Worm (Caenorhabditis elegans) whole organism, young adult: ENCODE results near the gene pas-1.
A peak's percentile ranks its signal among the peaks of the same experiment; 100 is the strongest.

Source experiments
- B0336.3 ChIP-seq: fragments of 200-800 bp; sonication (Bioruptor generic); IDR thresholded peaks from 2 replicates; pipeline ENCODE4 v1.3.6; 2022; ENCODE audit warnings: missing genetic modification characterization, missing compliant biosample characterization
- C17E4.6 ChIP-seq: fragments of 200-800 bp; sonication (Bioruptor generic); IDR thresholded peaks from 2 replicates; pipeline ENCODE4 v1.3.6; 2022; ENCODE audit warnings: missing genetic modification reagents, missing genetic modification characterization, missing compliant biosample characterization
- D2030.7 ChIP-seq: fragments of 200-800 bp; sonication (Bioruptor generic); IDR thresholded peaks from 2 replicates; pipeline ENCODE4 v1.3.6; 2022; ENCODE audit warnings: missing genetic modification reagents, missing genetic modification characterization, missing compliant biosample characterization
- F10E7.11 ChIP-seq: sonication (generic microtip); optimal IDR thresholded peaks from 2 replicates; lab custom pipeline; 2017; ENCODE audit warnings: mild to moderate bottlenecking, missing genetic modification characterization, moderate library complexity, missing compliant biosample characterization
- F22D6.2 ChIP-seq: sonication (generic microtip); optimal IDR thresholded peaks from 2 replicates; lab custom pipeline; 2016; ENCODE audit warnings: mild to moderate bottlenecking, missing genetic modification characterization, missing compliant biosample characterization
- F55B11.4 ChIP-seq: sonication (generic microtip); optimal IDR thresholded peaks from 2 replicates; lab custom pipeline; 2016; ENCODE audit warnings: missing compliant biosample characterization, missing genetic modification characterization, borderline replicate concordance; ENCODE audit not compliant: insufficient read depth
- T07F8.4 ChIP-seq: sonication (generic microtip); optimal IDR thresholded peaks from 2 replicates; lab custom pipeline; 2016; ENCODE audit warnings: mild to moderate bottlenecking, missing genetic modification characterization, moderate library complexity, missing compliant biosample characterization
- T26A5.8 ChIP-seq: sonication (generic microtip); optimal IDR thresholded peaks from 2 replicates; lab custom pipeline; 2016; ENCODE audit warnings: missing genetic modification characterization, missing compliant biosample characterization
- Y53F4B.3 ChIP-seq: fragments of 200-800 bp; sonication (Bioruptor generic); IDR thresholded peaks from 2 replicates; pipeline ENCODE4 v1.3.6; 2022; ENCODE audit warnings: missing genetic modification reagents, missing genetic modification characterization, missing compliant biosample characterization
- Y79H2A.3 ChIP-seq: fragments of 200-800 bp; sonication (Bioruptor generic); conservative IDR thresholded peaks from 2 replicates; pipeline ENCODE4 v1.3.6; 2022; ENCODE audit warnings: missing genetic modification reagents, missing genetic modification characterization, missing compliant biosample characterization
- aptf-2 ChIP-seq: fragments of 200-800 bp; sonication (Bioruptor generic); conservative IDR thresholded peaks from 2 replicates; pipeline ENCODE4 v1.3.6; 2022; ENCODE audit warnings: missing genetic modification reagents, missing genetic modification characterization, missing compliant biosample characterization
- atf-7 ChIP-seq: sonication (generic microtip); optimal IDR thresholded peaks from 2 replicates; lab custom pipeline; 2017; ENCODE audit warnings: mild to moderate bottlenecking, missing genetic modification characterization, missing compliant biosample characterization
- athp-1 ChIP-seq: sonication (generic microtip); optimal IDR thresholded peaks from 2 replicates; lab custom pipeline; 2017; ENCODE audit warnings: mild to moderate bottlenecking, missing genetic modification characterization, missing compliant biosample characterization
- attf-3 ChIP-seq: fragments of 200-800 bp; sonication (Bioruptor generic); conservative IDR thresholded peaks from 2 replicates; pipeline ENCODE4 v1.3.6; 2022; ENCODE audit warnings: missing genetic modification reagents, missing genetic modification characterization, missing compliant biosample characterization
- attf-5 ChIP-seq: fragments of 200-800 bp; sonication (Bioruptor generic); optimal IDR thresholded peaks from 2 replicates; lab custom pipeline; 2018; ENCODE audit warnings: mild to moderate bottlenecking, missing genetic modification characterization, missing compliant biosample characterization
- attf-6 ChIP-seq: fragments of 200-800 bp; sonication (Bioruptor generic); IDR thresholded peaks from 2 replicates; pipeline ENCODE4 v1.3.6; 2022; ENCODE audit warnings: missing genetic modification reagents, missing genetic modification characterization, missing compliant biosample characterization
- bed-1 ChIP-seq: fragments of 200-800 bp; sonication (Bioruptor generic); IDR thresholded peaks from 2 replicates; pipeline ENCODE4 v1.3.6; 2022; ENCODE audit warnings: missing genetic modification reagents, missing genetic modification characterization, missing compliant biosample characterization
- cebp-1 ChIP-seq, 2 experiments: fragments of 200-800 bp in 1 of 2; sonication (Bioruptor generic) in 1 of 2; sonication (generic microtip) in 1 of 2; IDR thresholded peaks in 1 of 2; optimal IDR thresholded peaks in 1 of 2; 2 replicates each; pipeline versions ENCODE4 v1.3.6 to Lab custom; 2017 to 2022; ENCODE audit warnings: missing compliant biosample characterization in 2 of 2, missing genetic modification characterization in 2 of 2, mild to moderate bottlenecking in 1 of 2, missing genetic modification reagents in 1 of 2, moderate library complexity in 1 of 2
- cebp-2 ChIP-seq: fragments of 200-800 bp; sonication (Bioruptor generic); IDR thresholded peaks from 2 replicates; pipeline ENCODE4 v1.3.6; 2022; ENCODE audit warnings: missing genetic modification characterization, missing compliant biosample characterization
- ceh-27 ChIP-seq: fragments of 200-800 bp; sonication (Bioruptor generic); optimal IDR thresholded peaks from 2 replicates; lab custom pipeline; 2018; ENCODE audit warnings: mild to moderate bottlenecking, missing genetic modification characterization, moderate library complexity, missing compliant biosample characterization
- dox-1 ChIP-seq: fragments of 200-800 bp; sonication (Bioruptor generic); IDR thresholded peaks from 2 replicates; pipeline ENCODE4 v1.3.6; 2022; ENCODE audit warnings: missing genetic modification reagents, missing genetic modification characterization, missing compliant biosample characterization
- dpff-1 ChIP-seq: sonication (generic microtip); optimal IDR thresholded peaks from 2 replicates; lab custom pipeline; 2017; ENCODE audit warnings: mild to moderate bottlenecking, missing genetic modification characterization, missing compliant biosample characterization
- egrh-3 ChIP-seq: fragments of 200-800 bp; sonication (Bioruptor generic); IDR thresholded peaks from 2 replicates; pipeline ENCODE4 v1.3.6; 2022; ENCODE audit warnings: missing genetic modification reagents, missing genetic modification characterization, missing compliant biosample characterization
- ekl-4 ChIP-seq: fragments of 200-800 bp; sonication (Bioruptor generic); IDR thresholded peaks from 2 replicates; pipeline ENCODE4 v1.3.6; 2022; ENCODE audit warnings: missing genetic modification reagents, missing genetic modification characterization, missing compliant biosample characterization
- gei-17 ChIP-seq: fragments of 200-800 bp; sonication (Bioruptor generic); optimal IDR thresholded peaks from 2 replicates; lab custom pipeline; 2018; ENCODE audit warnings: mild to moderate bottlenecking, missing genetic modification characterization, missing compliant biosample characterization
- hlh-26 ChIP-seq: fragments of 200-800 bp; sonication (Bioruptor generic); conservative IDR thresholded peaks from 2 replicates; pipeline ENCODE4 v1.3.6; 2022; ENCODE audit warnings: missing genetic modification reagents, missing genetic modification characterization, missing compliant biosample characterization
- hmg-1.2 ChIP-seq: fragments of 200-800 bp; sonication (Bioruptor generic); IDR thresholded peaks from 2 replicates; pipeline ENCODE4 v1.3.6; 2022; ENCODE audit warnings: missing genetic modification reagents, missing genetic modification characterization, missing compliant biosample characterization
- lag-1 ChIP-seq: fragments of 200-800 bp; sonication (Bioruptor generic); IDR thresholded peaks from 2 replicates; pipeline ENCODE4 v1.3.6; 2022; ENCODE audit warnings: missing genetic modification reagents, missing genetic modification characterization, missing compliant biosample characterization
- lin-54 ChIP-seq: fragments of 200-800 bp; sonication (Bioruptor generic); optimal IDR thresholded peaks from 2 replicates; lab custom pipeline; 2018; ENCODE audit warnings: mild to moderate bottlenecking, missing genetic modification characterization, missing compliant biosample characterization
- lir-1 ChIP-seq: fragments of 200-800 bp; sonication (Bioruptor generic); conservative IDR thresholded peaks from 2 replicates; pipeline ENCODE4 v1.3.6; 2022; ENCODE audit warnings: missing genetic modification reagents, missing genetic modification characterization, missing compliant biosample characterization
- lsy-27 ChIP-seq: sonication (generic microtip); optimal IDR thresholded peaks from 2 replicates; lab custom pipeline; 2017; ENCODE audit warnings: missing genetic modification characterization, mild to moderate bottlenecking, missing compliant biosample characterization, antibody characterized with exemption, missing genotype, borderline replicate concordance; ENCODE audit not compliant: insufficient read depth
- madf-3 ChIP-seq: fragments of 200-800 bp; sonication (Bioruptor generic); IDR thresholded peaks from 2 replicates; pipeline ENCODE4 v1.3.6; 2022; ENCODE audit warnings: missing genetic modification reagents, missing genetic modification characterization, missing compliant biosample characterization
- mcd-1 ChIP-seq: fragments of 200-800 bp; sonication (Bioruptor generic); IDR thresholded peaks from 2 replicates; pipeline ENCODE4 v1.3.6; 2022; ENCODE audit warnings: missing genetic modification reagents, missing genetic modification characterization, missing compliant biosample characterization
- mes-4 ChIP-seq: sonication (generic microtip); optimal IDR thresholded peaks from 2 replicates; lab custom pipeline; 2016; ENCODE audit warnings: missing genotype, missing genetic modification characterization, missing compliant biosample characterization
- nfyb-1 ChIP-seq: fragments of 200-800 bp; sonication (Bioruptor generic); IDR thresholded peaks from 2 replicates; pipeline ENCODE4 v1.3.6; 2022; ENCODE audit warnings: missing genetic modification reagents, missing genetic modification characterization, missing compliant biosample characterization
- nhr-179 ChIP-seq: sonication (generic microtip); optimal IDR thresholded peaks from 2 replicates; lab custom pipeline; 2016; ENCODE audit warnings: mild to moderate bottlenecking, missing genetic modification characterization, missing compliant biosample characterization
- nhr-27 ChIP-seq: fragments of 200-800 bp; sonication (Bioruptor generic); optimal IDR thresholded peaks from 2 replicates; lab custom pipeline; 2018; ENCODE audit warnings: mild to moderate bottlenecking, missing genetic modification characterization, moderate library complexity, missing compliant biosample characterization
- nhr-80 ChIP-seq: sonication (generic microtip); optimal IDR thresholded peaks from 2 replicates; lab custom pipeline; 2016; ENCODE audit warnings: missing genetic modification characterization, missing compliant biosample characterization
- pbrm-1 ChIP-seq: fragments of 200-800 bp; sonication (Bioruptor generic); IDR thresholded peaks from 2 replicates; pipeline ENCODE4 v1.3.6; 2022; ENCODE audit warnings: missing genetic modification reagents, missing genetic modification characterization, missing compliant biosample characterization
- rec-8 ChIP-seq, 2 experiments: sonication (generic microtip); optimal IDR thresholded peaks; 2 replicates each; lab custom pipeline; 2016; ENCODE audit warnings: mild to moderate bottlenecking in 2 of 2, missing genetic modification characterization in 2 of 2, missing genetic modification reagents in 2 of 2, missing genotype in 2 of 2, missing biosample characterization in 1 of 2, missing compliant biosample characterization in 1 of 2, moderate library complexity in 1 of 2
- repo-1 ChIP-seq: sonication (generic microtip); optimal IDR thresholded peaks from 2 replicates; lab custom pipeline; 2017; ENCODE audit warnings: mild to moderate bottlenecking, missing genetic modification characterization, missing compliant biosample characterization
- sdz-38 ChIP-seq: sonication (generic microtip); optimal IDR thresholded peaks from 2 replicates; lab custom pipeline; 2016; ENCODE audit warnings: missing genotype, missing genetic modification characterization, missing compliant biosample characterization
- snpc-1.3 ChIP-seq: sonication (generic microtip); optimal IDR thresholded peaks from 2 replicates; lab custom pipeline; 2017; ENCODE audit warnings: missing genetic modification characterization, mild to moderate bottlenecking, missing compliant biosample characterization, antibody characterized with exemption, moderate library complexity, missing genotype, missing genetic modification reagents; ENCODE audit not compliant: insufficient read depth
- unc-130 ChIP-seq: sonication (generic microtip); optimal IDR thresholded peaks from 2 replicates; lab custom pipeline; 2016; ENCODE audit warnings: missing genetic modification reagents, missing genetic modification characterization, missing compliant biosample characterization
- zfh-2 ChIP-seq: fragments of 200-800 bp; sonication (Bioruptor generic); conservative IDR thresholded peaks from 2 replicates; pipeline ENCODE4 v1.3.6; 2022; ENCODE audit warnings: missing genetic modification reagents, missing genetic modification characterization, missing compliant biosample characterization
- zim-3 ChIP-seq: sonication (generic microtip); optimal IDR thresholded peaks from 2 replicates; lab custom pipeline; 2017; ENCODE audit warnings: mild to moderate bottlenecking, missing genetic modification characterization, moderate library complexity, missing compliant biosample characterization
- ztf-25 ChIP-seq: fragments of 200-800 bp; sonication (Bioruptor generic); IDR thresholded peaks from 2 replicates; pipeline ENCODE4 v1.3.6; 2022; ENCODE audit warnings: missing genetic modification reagents, missing genetic modification characterization, missing compliant biosample characterization
- ztf-3 ChIP-seq: fragments of 200-800 bp; sonication (Bioruptor generic); optimal IDR thresholded peaks from 2 replicates; lab custom pipeline; 2018; ENCODE audit warnings: mild to moderate bottlenecking, missing genetic modification characterization, missing compliant biosample characterization

The pas-1 gene

ce11 chrV:14422317-14422716 lies at the start of gene pas-1:
Gene pas-1 (minus strand): TSS chrV:14422618.
- no peak for TF ChIP-seq lag-1
- TF ChIP-seq zfh-2 (GFP tag; lab: Robert Waterston, UW): 0 out of 2 replicates have a peak, but pooled peaks have one; percentile 16
- TF ChIP-seq egrh-3 (GFP tag; lab: Robert Waterston, UW): no peak
- no peak for TF ChIP-seq unc-130
- no peak for TF ChIP-seq lir-1 (GFP tag; lab: Robert Waterston, UW)
- TF ChIP-seq D2030.7: no peak
- 0 out of 2 replicates have a peak, but pooled peaks have one; percentile 19 for TF ChIP-seq ztf-25 (GFP tag; lab: Robert Waterston, UW)
- no peak for TF ChIP-seq dpff-1
- no peak for TF ChIP-seq attf-5 (GFP tag; lab: Kevin White, UChicago)
- TF ChIP-seq gei-17: no peak
- TF ChIP-seq nhr-179 (tag; lab: Kevin White, UChicago): no peak
- no peak for TF ChIP-seq lin-54 (GFP tag; lab: Kevin White, UChicago)
- no peak for TF ChIP-seq repo-1 (tag; lab: Kevin White, UChicago)
- TF ChIP-seq ekl-4 (GFP tag; lab: Robert Waterston, UW): peak; percentile 72; the same call in 1 of the 2 replicates
- no peak for TF ChIP-seq cebp-1 (GFP tag; IDR thresholded peaks at IDR 0.05; lab: Robert Waterston, UW)
- TF ChIP-seq cebp-1 (tag; optimal IDR thresholded peaks at IDR 0.05; lab: Kevin White, UChicago): no peak
- TF ChIP-seq nfyb-1 (GFP tag; lab: Robert Waterston, UW): peak; percentile 18; the same call in 1 of the 2 replicates
- no peak for TF ChIP-seq nhr-80 (tag; lab: Kevin White, UChicago)
- TF ChIP-seq T07F8.4: no peak
- TF ChIP-seq madf-3 (GFP tag; lab: Robert Waterston, UW): peak; percentile 74; the same call in 1 of the 2 replicates
- TF ChIP-seq pbrm-1 (GFP tag; lab: Robert Waterston, UW): 0 out of 2 replicates have a peak, but pooled peaks have one; percentile 25
- no peak for TF ChIP-seq F22D6.2
- no peak for TF ChIP-seq aptf-2 (GFP tag; lab: Robert Waterston, UW)
- 0 out of 2 replicates have a peak, but pooled peaks have one; percentile 24 for TF ChIP-seq hmg-1.2
- no peak for TF ChIP-seq F55B11.4 (tag; lab: Kevin White, UChicago)
- no peak for TF ChIP-seq ceh-27 (GFP tag; lab: Kevin White, UChicago)
- no peak for TF ChIP-seq ztf-3 (GFP tag; lab: Kevin White, UChicago)
- TF ChIP-seq sdz-38: no peak
- no peak for TF ChIP-seq mes-4 (tag; lab: Kevin White, UChicago)
- TF ChIP-seq Y79H2A.3 (GFP tag; lab: Robert Waterston, UW): no peak
- TF ChIP-seq T26A5.8 (tag; lab: Kevin White, UChicago): no peak
- TF ChIP-seq lsy-27 (tag; lab: Kevin White, UChicago): no peak
- no peak for TF ChIP-seq zim-3 (tag; lab: Kevin White, UChicago)
- TF ChIP-seq hlh-26: no peak
- no peak for TF ChIP-seq rec-8 (tag; optimal IDR thresholded peaks at IDR 0.05; lab: Kevin White, UChicago)
- TF ChIP-seq snpc-1.3 (tag; lab: Kevin White, UChicago): no peak
- TF ChIP-seq B0336.3 (GFP tag; lab: Robert Waterston, UW): 0 out of 2 replicates have a peak, but pooled peaks have one; percentile 46
- TF ChIP-seq atf-7: no peak
- TF ChIP-seq athp-1 (tag; lab: Kevin White, UChicago): peak; percentile 17
- TF ChIP-seq C17E4.6 (GFP tag; lab: Robert Waterston, UW): no peak
- TF ChIP-seq attf-6 (GFP tag; lab: Robert Waterston, UW): no peak
- peak; percentile 37; the same call in 1 of the 2 replicates for TF ChIP-seq mcd-1 (GFP tag; lab: Robert Waterston, UW)
- TF ChIP-seq bed-1: 0 out of 2 replicates have a peak, but pooled peaks have one; percentile 40
- TF ChIP-seq dox-1: no peak
- TF ChIP-seq attf-3 (GFP tag; lab: Robert Waterston, UW): no peak
- TF ChIP-seq Y53F4B.3 (GFP tag; lab: Robert Waterston, UW): no peak
- no peak for TF ChIP-seq cebp-2 (GFP tag; lab: Robert Waterston, UW)
- TF ChIP-seq nhr-27 (tag; lab: Kevin White, UChicago): no peak
- TF ChIP-seq F10E7.11 (tag; lab: Kevin White, UChicago): no peak
